Fruit fly (Drosophila melanogaster) S2 (cell line): ENCODE results near the gene CG3119.

Experiments
- CG8478 ChIP-seq: fragments of >200 bp; optimal IDR thresholded peaks from 2 replicates; lab custom pipeline; 2018
- CTCF ChIP-seq, 2 experiments: fragments of >200 bp; optimal IDR thresholded peaks; 2 replicates each; lab custom pipeline; 2018

The CG3119 gene

DNA sequence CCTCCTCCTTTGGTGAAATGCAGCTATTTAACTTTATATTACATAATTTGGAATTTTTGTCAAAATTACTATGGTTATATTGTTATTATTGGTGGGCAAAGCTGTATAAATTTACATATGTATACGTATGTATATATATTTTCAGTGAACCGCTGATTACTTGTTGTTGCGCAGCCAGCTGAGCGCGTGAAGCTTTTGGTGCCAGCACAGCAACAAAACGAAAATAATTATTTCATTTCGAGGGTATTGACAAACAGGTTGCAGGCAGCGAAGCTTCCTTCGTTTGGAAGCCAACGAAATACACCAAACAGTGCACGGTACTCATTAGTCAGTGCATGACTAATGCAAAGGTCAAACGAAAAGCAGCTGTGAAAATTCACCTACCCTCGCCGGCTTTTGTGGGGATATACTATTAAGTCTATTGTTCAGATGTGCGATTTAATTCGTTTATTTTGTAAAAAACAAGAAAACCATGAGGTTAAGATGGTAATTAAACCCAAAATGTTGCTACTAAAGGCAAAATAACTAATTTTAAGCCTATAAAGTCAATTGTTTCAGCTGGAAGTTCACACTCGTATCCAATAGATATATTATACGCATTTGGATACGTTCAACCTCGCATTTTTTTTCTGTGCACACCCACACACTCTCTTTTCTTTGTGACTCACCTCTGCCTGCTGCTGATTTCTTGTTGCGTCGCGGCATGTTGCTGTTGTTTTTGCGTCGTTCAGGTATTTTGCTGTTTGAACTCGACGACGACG, 35.5 kb upstream of the CG3119 start:
- TF ChIP-seq CTCF (optimal IDR thresholded peaks at IDR 0.05; lab: Kevin White, UChicago) (no peak), CG8478 (no peak)

DNA sequence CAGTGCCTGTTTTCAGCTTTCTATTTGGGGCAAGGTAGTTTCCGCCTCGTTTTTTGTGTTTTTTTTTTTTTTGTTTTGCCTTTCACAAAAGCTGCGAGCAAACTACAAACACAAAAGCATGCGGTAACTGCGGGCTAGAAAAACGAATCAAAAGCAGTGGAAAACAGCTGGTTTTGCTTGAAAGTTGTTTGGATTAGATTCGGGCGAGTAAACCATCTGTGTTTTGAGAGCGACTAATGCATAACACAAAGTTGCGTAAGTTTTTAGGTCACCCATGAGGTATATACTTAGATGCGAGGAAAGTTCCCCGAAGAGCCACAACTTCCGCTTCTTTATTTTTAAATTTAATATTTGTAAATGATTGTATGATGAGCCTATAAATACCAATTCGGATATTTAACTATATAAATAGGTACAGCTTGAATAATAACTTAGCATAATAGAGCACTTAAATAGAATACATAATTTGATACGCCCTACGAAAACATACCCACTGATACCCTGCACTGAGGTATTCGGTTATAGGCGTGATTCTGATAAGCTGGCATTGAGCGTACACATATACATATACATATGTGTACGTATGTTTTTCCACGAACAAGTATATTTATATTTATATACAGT, 34.8 kb upstream of the CG3119 start:
- TF ChIP-seq CTCF (optimal IDR thresholded peaks at IDR 0.05; lab: Kevin White, UChicago) = no peak
- TF ChIP-seq CG8478 = no peak

DNA sequence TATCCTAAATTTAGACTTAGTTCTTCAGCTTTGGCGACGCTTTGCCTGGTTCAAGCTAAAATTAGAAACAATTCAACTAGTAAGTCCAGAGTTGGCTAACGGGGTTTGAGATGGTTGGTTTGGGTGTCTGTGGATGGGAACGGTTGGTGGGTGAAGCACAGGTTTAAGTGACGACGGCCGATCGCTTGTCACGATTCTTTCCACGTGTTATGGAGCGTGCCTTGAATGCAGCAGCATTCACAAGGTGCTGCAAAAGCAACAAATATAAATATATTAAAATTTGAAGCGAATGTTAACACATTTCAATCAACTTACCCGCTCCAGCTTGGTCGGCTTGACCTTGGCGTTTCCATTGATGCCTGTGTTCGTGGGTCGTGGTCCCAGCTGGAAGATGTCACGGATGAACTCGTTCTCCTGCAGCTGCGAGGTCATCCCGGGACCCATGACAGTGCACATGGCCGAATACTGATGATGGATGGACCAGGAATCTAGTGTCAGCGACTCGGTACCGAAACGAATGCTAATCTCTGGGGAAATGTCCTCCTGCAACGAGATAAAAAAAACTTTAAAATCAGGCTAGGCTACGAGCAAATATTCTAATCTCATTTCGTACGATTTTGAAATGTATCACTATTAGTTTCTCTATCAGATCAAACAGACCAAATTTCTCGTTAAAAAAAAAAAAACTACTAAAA, 31.5 kb upstream of the CG3119 start, which contains the start of gene CG8813:
CG8813 (plus strand) TSS at position 645 of the 695 bp plus-strand sequence.
- no peak for TF ChIP-seq CG8478
- TF ChIP-seq CTCF (optimal IDR thresholded peaks at IDR 0.05; lab: Kevin White, UChicago) = no peak

DNA sequence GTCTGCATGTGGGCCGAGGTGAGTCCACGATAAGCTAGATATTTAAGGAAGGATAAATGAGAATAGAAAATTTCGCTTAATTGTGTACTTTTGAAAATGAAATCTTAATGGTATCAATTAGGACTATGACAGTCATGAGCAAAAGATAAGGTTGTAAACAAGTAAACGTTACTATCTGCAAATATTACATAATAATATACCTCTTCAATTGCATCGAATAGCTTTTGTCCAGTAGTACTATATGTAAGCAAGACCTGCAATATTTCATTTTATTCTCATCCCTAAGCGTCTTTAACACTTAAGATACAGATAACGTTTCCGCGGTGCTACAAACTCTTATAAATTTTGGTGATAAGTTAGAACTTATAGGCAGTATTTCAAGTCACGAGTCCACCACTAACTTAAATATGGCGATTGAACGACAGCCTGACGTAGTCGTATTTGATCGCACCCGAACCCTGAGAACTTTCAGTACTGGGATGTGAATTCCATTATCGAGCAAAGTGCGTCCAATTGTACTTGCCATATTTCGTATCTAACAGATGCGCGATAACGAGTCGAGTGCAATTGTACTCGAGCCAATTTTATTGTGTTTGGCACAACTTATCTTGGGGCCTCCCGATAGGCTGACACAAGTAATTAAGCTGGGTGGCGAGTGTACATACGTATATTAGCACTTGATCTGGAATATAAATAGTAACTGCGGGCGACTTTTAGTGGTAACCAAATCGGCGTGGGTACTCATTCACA, 28.1 kb upstream of the CG3119 start:
- no peak for TF ChIP-seq CG8478
- no peak for TF ChIP-seq CTCF (optimal IDR thresholded peaks at IDR 0.05; lab: Kevin White, UChicago)

DNA sequence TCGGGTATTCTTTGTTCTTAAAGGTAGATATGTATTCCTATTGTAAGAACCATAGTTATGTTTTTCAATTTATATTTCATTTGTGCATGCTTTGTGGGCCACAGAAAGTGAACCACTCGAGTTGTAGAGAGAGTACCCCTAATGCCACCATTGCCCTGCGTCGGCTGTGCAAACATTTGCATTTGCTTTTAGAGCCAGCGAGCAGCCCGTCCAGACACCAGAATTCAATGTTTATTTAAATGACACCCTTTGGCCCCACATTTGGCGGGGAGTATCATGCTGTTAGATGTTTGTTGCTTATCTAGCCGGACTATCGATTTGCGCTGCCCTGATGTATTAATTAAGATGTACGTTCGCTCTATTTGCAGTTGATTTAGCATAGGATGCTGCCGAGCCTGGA, 27.0 kb upstream of the CG3119 start:
- TF ChIP-seq CG8478 = no peak
- no peak for TF ChIP-seq CTCF (optimal IDR thresholded peaks at IDR 0.05; lab: Kevin White, UChicago)

DNA sequence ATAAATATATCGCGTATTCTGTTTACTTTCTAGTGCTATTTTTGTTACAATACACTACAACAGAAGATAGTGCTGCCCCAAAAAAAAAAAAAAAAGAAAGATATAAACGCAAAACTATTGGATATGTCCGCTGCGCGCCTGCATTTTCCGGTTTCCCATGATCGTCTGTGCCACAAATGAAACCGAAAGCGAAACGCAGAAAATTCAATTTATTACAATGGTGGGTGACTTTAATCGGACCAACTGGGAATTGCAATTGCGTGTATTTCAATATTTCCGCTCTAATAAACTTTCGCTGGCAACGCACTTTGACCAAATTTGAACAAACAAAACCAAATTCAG, 25.0 kb upstream of the CG3119 start:
- no peak for TF ChIP-seq CTCF (optimal IDR thresholded peaks at IDR 0.05; lab: Kevin White, UChicago)

DNA sequence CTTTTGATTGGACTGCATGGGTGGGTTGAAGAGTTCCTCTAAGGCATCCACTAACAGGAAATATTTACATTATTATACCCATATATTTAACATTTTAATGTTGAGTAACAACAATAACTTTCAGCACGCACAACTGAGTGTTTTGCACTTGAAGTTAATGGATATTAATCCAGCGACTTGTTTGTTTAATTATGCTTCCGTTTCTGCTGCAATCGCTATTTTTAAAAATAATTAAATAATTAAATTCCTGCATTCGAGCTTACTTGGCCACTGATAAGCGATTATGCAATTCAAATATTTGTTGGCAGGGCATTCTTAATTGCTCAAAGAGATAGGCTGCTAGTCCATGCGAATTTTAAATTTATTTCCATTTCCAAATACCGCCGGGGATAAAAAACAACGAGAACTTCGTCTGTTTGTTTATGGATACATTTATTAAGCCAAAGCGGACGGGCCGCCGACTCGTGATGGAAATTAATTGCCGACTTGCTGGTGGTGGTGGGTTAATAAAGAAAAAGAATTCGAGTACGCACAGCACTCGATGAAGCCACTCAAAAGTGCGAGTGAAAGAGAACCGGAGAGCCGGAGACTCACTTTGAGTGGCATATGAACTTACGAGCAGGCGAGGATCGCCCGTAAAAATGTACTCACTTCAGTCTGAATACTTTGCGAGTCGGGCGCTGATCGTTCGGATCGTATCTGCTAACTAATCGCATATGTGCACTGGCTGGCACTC, 24.4 kb upstream of the CG3119 start:
- TF ChIP-seq CTCF (optimal IDR thresholded peaks at IDR 0.05; lab: Kevin White, UChicago) = no peak
- TF ChIP-seq CG8478 = no peak

DNA sequence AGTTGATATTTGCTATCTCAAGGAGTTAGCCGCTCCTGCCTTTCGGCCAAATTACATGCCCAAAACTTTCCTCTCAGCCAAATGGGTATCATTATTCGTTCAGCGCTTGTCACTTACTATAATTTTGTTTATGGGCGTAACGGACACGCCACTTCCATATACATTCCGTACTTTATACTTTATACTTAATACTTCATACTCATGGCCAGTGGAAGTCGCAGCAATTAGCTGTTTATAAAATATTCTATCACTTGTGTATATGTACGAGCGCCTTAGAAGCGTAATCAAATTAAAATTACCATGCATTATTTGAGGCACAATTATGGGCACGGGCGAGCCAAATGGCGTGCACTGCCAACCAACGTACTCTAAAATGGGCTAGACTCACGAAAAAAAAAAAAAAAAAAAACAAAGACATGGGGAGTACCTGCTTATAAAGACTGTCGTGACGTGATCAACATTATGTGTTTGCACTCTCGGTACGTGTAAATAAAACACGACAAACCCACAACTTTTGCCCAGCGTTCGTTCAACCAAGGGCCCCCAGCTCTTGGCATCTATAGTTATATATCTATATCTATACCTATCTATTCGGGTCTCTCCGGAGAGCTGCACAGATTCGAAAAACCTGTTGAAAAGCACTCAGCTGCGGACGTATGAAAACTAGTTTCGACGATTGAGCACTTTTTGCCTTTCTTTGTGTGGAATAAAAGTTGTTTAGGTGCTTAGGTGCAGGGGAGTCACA, 23.7 kb upstream of the CG3119 start:
- TF ChIP-seq CG8478 = no peak
- no peak for TF ChIP-seq CTCF (optimal IDR thresholded peaks at IDR 0.05; lab: Kevin White, UChicago)

DNA sequence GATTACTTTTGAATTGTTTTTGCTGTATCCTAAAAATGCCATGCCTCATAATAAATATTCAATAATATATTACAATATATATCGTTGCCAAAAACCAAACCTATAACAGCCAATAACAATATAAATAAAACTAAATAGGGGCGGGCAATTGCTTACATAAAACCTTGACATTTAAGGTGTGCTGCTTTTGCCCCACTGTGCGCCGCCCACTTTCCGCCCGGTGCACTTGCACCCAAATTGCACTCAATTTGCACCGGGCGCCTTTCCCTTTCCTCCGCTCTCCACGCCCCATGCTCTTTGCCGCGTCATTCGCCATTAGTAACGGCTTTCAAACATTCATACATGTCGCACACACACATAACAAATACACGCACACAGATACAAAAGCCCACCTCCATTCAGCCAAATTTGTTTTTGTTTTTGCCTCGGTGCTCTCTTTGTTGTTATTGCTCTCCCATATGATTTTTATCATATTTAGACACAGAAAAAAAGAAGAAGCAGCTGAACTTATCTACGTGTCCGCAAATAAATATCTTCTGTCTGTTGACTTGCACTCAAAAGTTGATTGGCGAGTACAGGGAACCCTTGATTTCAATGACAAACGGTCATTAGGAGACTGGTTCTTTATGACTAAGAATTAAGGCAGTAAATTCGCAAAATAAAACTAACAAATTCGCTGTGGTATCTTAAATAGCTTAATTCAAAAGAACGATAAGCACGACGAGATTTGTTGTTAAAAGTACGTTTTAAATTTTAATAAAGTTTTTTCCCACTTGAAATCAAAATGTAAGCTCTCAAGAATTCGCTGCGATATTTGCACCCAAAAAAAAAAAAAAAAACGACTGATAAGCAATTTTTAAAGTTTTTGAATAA, 20.5 kb upstream of the CG3119 start:
- TF ChIP-seq CTCF (optimal IDR thresholded peaks at IDR 0.05; lab: Kevin White, UChicago) = no peak
- no peak for TF ChIP-seq CG8478

DNA sequence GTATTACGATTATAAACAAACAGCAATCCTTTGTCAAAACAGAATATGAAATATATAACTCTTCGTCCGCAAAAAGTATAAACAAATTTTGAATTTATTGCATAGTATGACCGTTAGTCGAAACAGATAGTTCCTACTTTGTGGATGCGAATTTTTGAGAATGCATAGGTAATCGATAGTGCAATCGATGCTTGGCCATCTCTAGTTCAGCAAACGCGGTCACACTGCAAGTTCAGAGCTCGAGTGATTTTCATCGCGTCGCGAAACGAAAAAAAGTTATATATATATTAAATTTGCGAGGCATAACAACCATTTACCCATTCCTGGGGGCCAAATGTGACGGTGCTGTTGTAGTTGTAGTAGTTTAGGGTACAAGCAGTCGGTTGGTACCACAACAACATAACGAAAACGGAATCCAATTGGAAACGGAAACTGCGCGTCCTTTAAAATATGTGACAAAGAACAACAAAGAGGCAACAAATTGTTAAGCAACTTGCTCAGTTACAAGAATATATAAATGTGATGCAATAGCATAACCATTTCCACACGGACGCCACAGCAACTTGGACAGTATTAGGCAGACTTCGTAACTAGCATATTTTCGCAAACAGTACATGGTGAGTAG, 19.4 kb upstream of the CG3119 start, which contains the start of gene CG2991:
CG2991 (plus strand) TSS at position 205 of the 625 bp plus-strand sequence.
- no peak for TF ChIP-seq CG8478
- peak; percentile 7 to 57 for TF ChIP-seq CTCF (optimal IDR thresholded peaks at IDR 0.05; lab: Kevin White, UChicago)

DNA sequence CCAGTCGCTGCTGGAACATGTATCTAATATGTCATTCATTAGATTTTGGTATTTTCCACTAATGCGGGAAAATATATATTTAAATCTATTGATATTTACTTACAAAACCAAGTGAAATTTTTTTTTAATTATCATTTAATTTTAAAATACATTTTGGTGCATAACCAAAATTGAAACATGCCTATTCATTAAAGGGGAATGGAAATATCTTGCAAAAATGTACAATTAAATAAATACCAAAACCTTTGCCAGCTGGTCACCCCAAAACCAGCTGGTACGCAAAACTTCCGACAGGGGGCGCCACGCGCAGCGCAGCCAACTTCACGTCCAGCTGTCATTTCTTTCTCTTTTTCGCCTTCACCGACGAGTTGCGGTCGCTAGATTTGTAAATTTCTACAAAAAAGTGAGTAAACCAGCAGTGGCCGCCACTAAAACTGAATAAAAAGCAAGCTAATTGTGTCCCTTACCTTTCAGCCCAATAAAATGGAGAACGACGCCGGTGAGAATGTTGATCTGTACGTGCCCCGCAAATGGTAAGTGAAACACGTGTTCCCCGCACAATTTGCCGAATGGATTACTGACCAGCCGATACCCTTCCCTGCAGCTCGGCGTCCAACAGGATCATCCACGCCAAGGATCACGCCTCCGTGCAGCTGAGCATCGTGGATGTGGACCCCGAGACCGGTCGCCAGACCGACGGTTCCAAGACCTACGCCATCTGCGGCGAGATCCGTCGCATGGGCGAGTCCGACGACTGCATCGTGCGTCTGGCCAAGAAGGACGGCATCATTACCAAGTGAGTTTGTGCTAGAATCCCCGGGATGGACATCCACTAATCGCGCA, 18.4 kb upstream of the CG3119 start, which contains the start of the genes CG3104 and RpS21:
CG3104 (minus strand) TSS at position 6 of the 843 bp plus-strand sequence.
RpS21 (plus strand) TSS at position 298 of the 843 bp plus-strand sequence.
- TF ChIP-seq CG8478 = no peak
- TF ChIP-seq CTCF (optimal IDR thresholded peaks at IDR 0.05; lab: Kevin White, UChicago) = peak; percentile 92 to 95
